Worm (Caenorhabditis elegans): Measurements from ENCODE around the gene Y102A11A.3.

- no peak for TF ChIP-seq pqm-1 (tag; optimal IDR thresholded peaks at IDR 0.05)
- TF ChIP-seq tbx-2 (tag; optimal IDR thresholded peaks at IDR 0.05): no peak
- TF ChIP-seq unc-3 (GFP tag; conservative IDR thresholded peaks at IDR 0.05): no peak
- no peak for TF ChIP-seq unc-3 (tag; optimal IDR thresholded peaks at IDR 0.05)
- no peak for TF ChIP-seq pat-9 (tag; optimal IDR thresholded peaks at IDR 0.05)
- no peak for TF ChIP-seq sox-4 (tag; optimal IDR thresholded peaks at IDR 0.05)
- no peak for TF ChIP-seq ref-2 (tag; optimal IDR thresholded peaks at IDR 0.05)
- no peak for TF ChIP-seq ahr-1 (tag; optimal IDR thresholded peaks at IDR 0.05)
These were observed 51.6 kb downstream of the Y102A11A.3 start, which contains the start of gene acl-4 for ce11 chrX:2070418-2070996.

Measured in whole organism, late embryonic.